Worm (Caenorhabditis elegans) whole organism, L1 larva: ENCODE measurements around the gene nhr-261.

Experiments used
- aly-2 ChIP-seq: fragments of 150-350 bp; optimal IDR thresholded peaks from 2 replicates; lab custom pipeline; 2014; ENCODE audit warnings: missing biosample characterization, missing genetic modification characterization
- ceh-82 ChIP-seq, 3 experiments: fragments of 150-350 bp in 1 of 3; sonication (generic microtip) in 2 of 3; optimal IDR thresholded peaks; 2 replicates each; lab custom pipeline; 2014 to 2017; ENCODE audit warnings: missing biosample characterization in 3 of 3, missing genetic modification characterization in 3 of 3
- ces-1 ChIP-seq: fragments of 150-350 bp; optimal IDR thresholded peaks from 2 replicates; lab custom pipeline; 2014; ENCODE audit warnings: missing biosample characterization, missing genetic modification reagents, missing genetic modification characterization
- fkh-10 ChIP-seq: sonication (generic microtip); optimal IDR thresholded peaks from 2 replicates; lab custom pipeline; 2017; ENCODE audit warnings: missing biosample characterization, missing genetic modification reagents, missing genetic modification characterization
- fos-1 ChIP-seq: fragments of 150-350 bp; optimal IDR thresholded peaks from 2 replicates; lab custom pipeline; 2014; ENCODE audit warnings: missing biosample characterization, missing genetic modification characterization
- skn-1 ChIP-seq: fragments of 150-350 bp; optimal IDR thresholded peaks from 2 replicates; lab custom pipeline; 2014; ENCODE audit warnings: missing biosample characterization, missing genetic modification characterization

- no peak for TF ChIP-seq ceh-82 (tag; optimal IDR thresholded peaks at IDR 0.05; lab: Kevin White, UChicago)
- no peak for TF ChIP-seq aly-2 (tag; lab: Kevin White, UChicago)
- TF ChIP-seq fkh-10 (GFP tag; lab: Kevin White, UChicago) = no peak
- no peak for TF ChIP-seq fos-1 (tag; lab: Kevin White, UChicago)
- no peak for TF ChIP-seq skn-1
- TF ChIP-seq ces-1 (GFP tag; lab: Kevin White, UChicago) = no peak
Observed at ce11 chrII:3902798-3903197, 38.2 kb upstream of the nhr-261 start, which contains the start of gene F53C3.3.
